Worm (Caenorhabditis elegans) whole organism, L4/young adult: ENCODE measurements around the gene C34F6.11.

Experiments
- W03F9.2 ChIP-seq: fragments of 150-350 bp; optimal IDR thresholded peaks from 2 replicates; lab custom pipeline; 2014; ENCODE audit warnings: missing biosample characterization, missing genetic modification characterization
- dao-5 ChIP-seq: sonication (generic microtip); optimal IDR thresholded peaks from 2 replicates; lab custom pipeline; 2016; ENCODE audit warnings: missing genotype, missing genetic modification characterization, moderate library complexity, missing compliant biosample characterization
- him-1 ChIP-seq: sonication (generic microtip); optimal IDR thresholded peaks from 2 replicates; lab custom pipeline; 2016; ENCODE audit warnings: missing genotype, missing genetic modification reagents, missing genetic modification characterization, missing compliant biosample characterization

ce11 chrX:11201165-11201564, 2.6 kb downstream of the C34F6.11 start, which contains the start of gene col-179:
- TF ChIP-seq him-1 (no peak), dao-5 (tag; lab: Kevin White, UChicago) (no peak), W03F9.2 (tag; lab: Kevin White, UChicago) (no peak)
